Worm (Caenorhabditis elegans) whole organism, L4 larva: ENCODE results near the gene spp-26.

Experiments
- Y5F2A.4 ChIP-seq: fragments of 200-800 bp; sonication (Bioruptor generic); optimal IDR thresholded peaks from 2 replicates; lab custom pipeline; 2018; ENCODE audit warnings: mild to moderate bottlenecking, missing genetic modification characterization, missing compliant biosample characterization
- daf-12 ChIP-seq: fragments of 150-350 bp; optimal IDR thresholded peaks from 2 replicates; lab custom pipeline; 2014; ENCODE audit warnings: missing biosample characterization, missing genetic modification reagents, missing genetic modification characterization
- daf-16 ChIP-seq, 3 experiments: sonication (generic microtip); optimal IDR thresholded peaks; 2 replicates each; lab custom pipeline; 2016 to 2017; ENCODE audit warnings: missing genetic modification characterization in 3 of 3, missing genetic modification reagents in 3 of 3, mild to moderate bottlenecking in 2 of 3, missing compliant biosample characterization in 2 of 3, missing biosample characterization in 1 of 3, moderate library complexity in 1 of 3
- dve-1 ChIP-seq: sonication (generic microtip); optimal IDR thresholded peaks from 2 replicates; lab custom pipeline; 2017; ENCODE audit warnings: antibody characterized with exemption, mild to moderate bottlenecking, missing genetic modification characterization, missing compliant biosample characterization; ENCODE audit not compliant: insufficient read depth
- egl-27 ChIP-seq: sonication (generic microtip); optimal IDR thresholded peaks from 3 replicates; lab custom pipeline; 2017; ENCODE audit warnings: missing biosample characterization, missing genetic modification reagents, missing genetic modification characterization
- fos-1 ChIP-seq: fragments of 150-350 bp; optimal IDR thresholded peaks from 2 replicates; lab custom pipeline; 2014; ENCODE audit warnings: missing biosample characterization, missing genetic modification characterization
- lin-15B ChIP-seq: fragments of 150-350 bp; sonication (generic microtip); optimal IDR thresholded peaks from 3 replicates; lab custom pipeline; 2014; ENCODE audit warnings: missing biosample characterization, missing genetic modification characterization
- mdl-1 ChIP-seq, 2 experiments: fragments of 150-350 bp in 1 of 2; sonication (generic microtip) in 1 of 2; optimal IDR thresholded peaks; 2 replicates each; lab custom pipeline; 2014 to 2017; ENCODE audit warnings: missing biosample characterization in 2 of 2, missing genetic modification characterization in 2 of 2
- nhr-11 ChIP-seq: fragments of 150-350 bp; optimal IDR thresholded peaks from 2 replicates; lab custom pipeline; 2014; ENCODE audit warnings: missing biosample characterization, missing genetic modification characterization
- nhr-77 ChIP-seq: fragments of 150-350 bp; optimal IDR thresholded peaks from 2 replicates; lab custom pipeline; 2014; ENCODE audit warnings: missing biosample characterization, missing genetic modification characterization
- pha-4 ChIP-seq, 2 experiments: fragments of 150-350 bp in 1 of 2; fragments of 200-800 bp in 1 of 2; sonication (Bioruptor generic) in 1 of 2; IDR thresholded peaks in 1 of 2; optimal IDR thresholded peaks in 1 of 2; 2 replicates each; pipeline versions ENCODE4 v1.3.6 to Lab custom; 2014 to 2022; ENCODE audit warnings: missing genetic modification characterization in 2 of 2, missing genetic modification reagents in 2 of 2, missing biosample characterization in 1 of 2, missing compliant biosample characterization in 1 of 2
- snpc-1.2 ChIP-seq: fragments of 200-800 bp; sonication (Bioruptor generic); IDR thresholded peaks from 2 replicates; pipeline ENCODE4 v1.3.6; 2022; ENCODE audit warnings: missing genetic modification reagents, missing genetic modification characterization, missing compliant biosample characterization
- snpc-4 ChIP-seq: fragments of 150-350 bp; optimal IDR thresholded peaks from 2 replicates; lab custom pipeline; 2014; ENCODE audit warnings: missing biosample characterization, missing genetic modification characterization
- zip-11 ChIP-seq: fragments of 200-800 bp; sonication (Bioruptor generic); IDR thresholded peaks from 2 replicates; pipeline ENCODE4 v1.3.6; 2022; ENCODE audit warnings: missing genetic modification characterization, missing compliant biosample characterization

- TF ChIP-seq dve-1 (tag; lab: Kevin White, UChicago): no peak
- TF ChIP-seq fos-1: no peak
- TF ChIP-seq mdl-1 (tag; optimal IDR thresholded peaks at IDR 0.05; lab: Kevin White, UChicago): no peak
- TF ChIP-seq Y5F2A.4: no peak
- TF ChIP-seq egl-27: no peak
- no peak for TF ChIP-seq snpc-4 (tag; lab: Kevin White, UChicago)
- no peak for TF ChIP-seq snpc-1.2 (GFP tag; lab: Robert Waterston, UW)
- no peak for TF ChIP-seq nhr-11 (tag; lab: Kevin White, UChicago)
- no peak for TF ChIP-seq daf-12
- TF ChIP-seq pha-4 (GFP tag; IDR thresholded peaks at IDR 0.05; lab: Robert Waterston, UW): no peak
- no peak for TF ChIP-seq pha-4 (tag; optimal IDR thresholded peaks at IDR 0.05; lab: Kevin White, UChicago)
- no peak for TF ChIP-seq daf-16 (GFP tag; optimal IDR thresholded peaks at IDR 0.05; lab: Kevin White, UChicago)
- TF ChIP-seq daf-16 (tag; optimal IDR thresholded peaks at IDR 0.05; lab: Kevin White, UChicago): no peak
- no peak for TF ChIP-seq lin-15B
- TF ChIP-seq zip-11: no peak
- TF ChIP-seq nhr-77 (tag; lab: Kevin White, UChicago): no peak
Measured at ce11 chrV:6518225-6518396, 40.9 kb downstream of the spp-26 start, which contains the start of gene F46E10.3.
